Fruit fly (Drosophila melanogaster) whole organism, adult: ENCODE results near the gene Bub1.

Source experiments
- CG1620 ChIP-seq: fragments of 200-800 bp; sonication (Bioruptor generic); optimal IDR thresholded peaks from 2 replicates; lab custom pipeline; 2016; ENCODE audit warnings: missing biosample characterization, missing genetic modification characterization
- CG33017 ChIP-seq: fragments of 200-800 bp; sonication (Bioruptor generic); optimal IDR thresholded peaks from 2 replicates; lab custom pipeline; 2018; ENCODE audit warnings: missing biosample characterization, mild to moderate bottlenecking, missing genetic modification characterization, moderate library complexity
- CG7045 ChIP-seq: fragments of 200-800 bp; sonication (Bioruptor generic); optimal IDR thresholded peaks from 2 replicates; lab custom pipeline; 2017; ENCODE audit warnings: missing biosample characterization, mild to moderate bottlenecking, missing genetic modification characterization
- CG7101 ChIP-seq: fragments of 200-800 bp; sonication (Bioruptor generic); optimal IDR thresholded peaks from 2 replicates; lab custom pipeline; 2018; ENCODE audit warnings: missing biosample characterization, mild to moderate bottlenecking, missing genetic modification characterization, moderate library complexity
- Clk ChIP-seq: fragments of 200-800 bp; sonication (Bioruptor generic); optimal IDR thresholded peaks from 2 replicates; lab custom pipeline; 2017; ENCODE audit warnings: missing biosample characterization, missing genetic modification characterization
- Crg-1 ChIP-seq: fragments of 200-800 bp; sonication (Bioruptor generic); optimal IDR thresholded peaks from 2 replicates; lab custom pipeline; 2016; ENCODE audit warnings: missing biosample characterization, missing genetic modification characterization
- Hr96 ChIP-seq: fragments of 200-800 bp; sonication (Bioruptor generic); optimal IDR thresholded peaks from 2 replicates; lab custom pipeline; 2016; ENCODE audit warnings: missing biosample characterization, missing genetic modification characterization
- bab1 ChIP-seq: fragments of 200-800 bp; sonication (Bioruptor generic); optimal IDR thresholded peaks from 3 replicates; lab custom pipeline; 2019; ENCODE audit warnings: missing biosample characterization, mild to moderate bottlenecking, missing genetic modification characterization, moderate library complexity
- cic ChIP-seq: fragments of 200-800 bp; sonication (Bioruptor generic); optimal IDR thresholded peaks from 2 replicates; lab custom pipeline; 2017; ENCODE audit warnings: missing biosample characterization, mild to moderate bottlenecking, missing genetic modification characterization, moderate library complexity
- cnc ChIP-seq, 2 experiments: fragments of >200 bp; optimal IDR thresholded peaks; 2 replicates each; lab custom pipeline; 2017
- kay ChIP-seq: fragments of 200-800 bp; sonication (Bioruptor generic); peaks from one replicate; lab custom pipeline; 2016; ENCODE audit warnings: missing biosample characterization, missing genetic modification characterization, borderline replicate concordance
- ovo ChIP-seq: fragments of 200-800 bp; sonication (Bioruptor generic); optimal IDR thresholded peaks from 2 replicates; lab custom pipeline; 2016; ENCODE audit warnings: missing biosample characterization, missing genetic modification characterization
- tj ChIP-seq: fragments of 200-800 bp; sonication (Bioruptor generic); optimal IDR thresholded peaks from 3 replicates; lab custom pipeline; 2017; ENCODE audit warnings: missing biosample characterization, mild to moderate bottlenecking, missing genetic modification characterization, moderate library complexity

dm6 chr2L:5249766-5250165 lies 28.9 kb upstream of the Bub1 start:
- TF ChIP-seq Hr96 (no peak), CG7045 (GFP tag; lab: Kevin White, UChicago) (no peak), Clk (GFP tag; lab: Kevin White, UChicago) (no peak), cnc (optimal IDR thresholded peaks at IDR 0.05; lab: Kevin White, UChicago) (no peak), cic (GFP tag; lab: Kevin White, UChicago) (no peak), CG1620 (GFP tag; lab: Kevin White, UChicago) (no peak), ovo (GFP tag; lab: Kevin White, UChicago) (no peak), bab1 (no peak), CG7101 (tag; lab: Kevin White, UChicago) (no peak), tj (no peak), CG33017 (tag; lab: Kevin White, UChicago) (no peak), kay (GFP tag; lab: Kevin White, UChicago) (no peak), Crg-1 (no peak)
